Worm (Caenorhabditis elegans) whole organism, L1 larva: ENCODE measurements around the gene T23D5.8.

ENCODE experiments used
- C16A3.4 ChIP-seq: fragments of 150-350 bp; optimal IDR thresholded peaks from 2 replicates; lab custom pipeline; 2014; ENCODE audit warnings: missing biosample characterization, missing genetic modification characterization
- C34B4.2 ChIP-seq: sonication (generic microtip); optimal IDR thresholded peaks from 2 replicates; lab custom pipeline; 2017; ENCODE audit warnings: mild to moderate bottlenecking, missing genetic modification characterization, missing compliant biosample characterization
- Y116A8C.19 ChIP-seq: sonication (generic microtip); optimal IDR thresholded peaks from 2 replicates; lab custom pipeline; 2016; ENCODE audit warnings: missing compliant biosample characterization, missing genetic modification characterization, borderline replicate concordance
- aly-2 ChIP-seq: fragments of 150-350 bp; optimal IDR thresholded peaks from 2 replicates; lab custom pipeline; 2014; ENCODE audit warnings: missing biosample characterization, missing genetic modification characterization
- blmp-1 ChIP-seq: fragments of 150-350 bp; optimal IDR thresholded peaks from 2 replicates; lab custom pipeline; 2014; ENCODE audit warnings: missing biosample characterization, missing genetic modification characterization
- ceh-63 ChIP-seq: fragments of 200-800 bp; sonication (Bioruptor generic); optimal IDR thresholded peaks from 2 replicates; lab custom pipeline; 2018; ENCODE audit warnings: mild to moderate bottlenecking, missing genetic modification characterization, missing compliant biosample characterization
- ceh-82 ChIP-seq, 3 experiments: fragments of 150-350 bp in 1 of 3; sonication (generic microtip) in 2 of 3; optimal IDR thresholded peaks; 2 replicates each; lab custom pipeline; 2014 to 2017; ENCODE audit warnings: missing biosample characterization in 3 of 3, missing genetic modification characterization in 3 of 3
- ces-1 ChIP-seq: fragments of 150-350 bp; optimal IDR thresholded peaks from 2 replicates; lab custom pipeline; 2014; ENCODE audit warnings: missing biosample characterization, missing genetic modification reagents, missing genetic modification characterization
- egl-27 ChIP-seq, 2 experiments: fragments of 150-350 bp in 1 of 2; sonication (generic microtip); optimal IDR thresholded peaks; 3 replicates each; lab custom pipeline; 2017 to 2018; ENCODE audit warnings: missing biosample characterization in 2 of 2, missing genetic modification characterization in 2 of 2, missing genetic modification reagents in 2 of 2
- elt-2 ChIP-seq: sonication (generic microtip); optimal IDR thresholded peaks from 2 replicates; lab custom pipeline; 2016; ENCODE audit warnings: missing genetic modification characterization, mild to moderate bottlenecking, inconsistent platforms, missing compliant biosample characterization, missing genetic modification reagents
- fkh-4 ChIP-seq: sonication (generic microtip); optimal IDR thresholded peaks from 2 replicates; lab custom pipeline; 2016; ENCODE audit warnings: missing compliant biosample characterization, missing genetic modification characterization, borderline replicate concordance
- fkh-8 ChIP-seq: sonication (generic microtip); optimal IDR thresholded peaks from 2 replicates; lab custom pipeline; 2016; ENCODE audit warnings: mild to moderate bottlenecking, missing genetic modification characterization, missing compliant biosample characterization
- hlh-4 ChIP-seq: sonication (generic microtip); optimal IDR thresholded peaks from 2 replicates; lab custom pipeline; 2016; ENCODE audit warnings: mild to moderate bottlenecking, missing genetic modification characterization, missing compliant biosample characterization
- irx-1 ChIP-seq: sonication (generic microtip); optimal IDR thresholded peaks from 2 replicates; lab custom pipeline; 2016; ENCODE audit warnings: missing genetic modification characterization, missing compliant biosample characterization
- isw-1 ChIP-seq: fragments of 200-800 bp; sonication (Bioruptor generic); IDR thresholded peaks from 2 replicates; pipeline ENCODE4 v1.3.6; 2022; ENCODE audit warnings: missing genetic modification characterization, missing compliant biosample characterization
- lin-15B ChIP-seq: fragments of 150-350 bp; sonication (generic microtip); optimal IDR thresholded peaks from 3 replicates; lab custom pipeline; 2014; ENCODE audit warnings: missing biosample characterization, missing genetic modification characterization
- lin-35 ChIP-seq, 2 experiments: fragments of 150-350 bp; optimal IDR thresholded peaks; 2 replicates each; lab custom pipeline; 2014; ENCODE audit warnings: missing biosample characterization in 2 of 2, missing genetic modification characterization in 2 of 2, missing genetic modification reagents in 2 of 2
- lsy-2 ChIP-seq, 2 experiments: fragments of 150-350 bp; optimal IDR thresholded peaks; 2 replicates each; lab custom pipeline; 2014; ENCODE audit warnings: missing biosample characterization in 2 of 2, missing genetic modification characterization in 2 of 2
- mdl-1 ChIP-seq, 2 experiments: fragments of 150-350 bp; optimal IDR thresholded peaks; 2 replicates each; lab custom pipeline; 2014 to 2017; ENCODE audit warnings: missing biosample characterization in 2 of 2, missing genetic modification characterization in 2 of 2, inconsistent platforms in 1 of 2
- mef-2 ChIP-seq: fragments of 150-350 bp; optimal IDR thresholded peaks from 2 replicates; lab custom pipeline; 2014; ENCODE audit warnings: missing biosample characterization, missing genetic modification characterization
- nhr-11 ChIP-seq: fragments of 150-350 bp; optimal IDR thresholded peaks from 2 replicates; lab custom pipeline; 2014; ENCODE audit warnings: missing biosample characterization, missing genetic modification characterization
- nhr-19 ChIP-seq: fragments of 200-800 bp; sonication (Bioruptor generic); conservative IDR thresholded peaks from 2 replicates; pipeline ENCODE4 v1.3.6; 2022; ENCODE audit warnings: missing genetic modification characterization, missing compliant biosample characterization
- nhr-77 ChIP-seq: fragments of 150-350 bp; optimal IDR thresholded peaks from 2 replicates; lab custom pipeline; 2014; ENCODE audit warnings: missing biosample characterization, missing genetic modification characterization
- pax-3 ChIP-seq: fragments of 200-800 bp; sonication (Bioruptor generic); optimal IDR thresholded peaks from 2 replicates; lab custom pipeline; 2018; ENCODE audit warnings: mild to moderate bottlenecking, missing genetic modification characterization, moderate library complexity, missing compliant biosample characterization
- rnt-1 ChIP-seq: sonication (generic microtip); optimal IDR thresholded peaks from 2 replicates; lab custom pipeline; 2016; ENCODE audit warnings: mild to moderate bottlenecking, missing genetic modification characterization, moderate library complexity, missing compliant biosample characterization
- skn-1 ChIP-seq: fragments of 150-350 bp; optimal IDR thresholded peaks from 2 replicates; lab custom pipeline; 2014; ENCODE audit warnings: missing biosample characterization, missing genetic modification characterization
- snpc-4 ChIP-seq: fragments of 150-350 bp; optimal IDR thresholded peaks from 2 replicates; lab custom pipeline; 2014; ENCODE audit warnings: missing biosample characterization, missing genetic modification characterization
- sptf-1 ChIP-seq: fragments of 150-350 bp; optimal IDR thresholded peaks from 2 replicates; lab custom pipeline; 2014; ENCODE audit warnings: missing biosample characterization, missing genetic modification characterization
- sup-37 ChIP-seq: fragments of 200-800 bp; sonication (Bioruptor generic); optimal IDR thresholded peaks from 2 replicates; lab custom pipeline; 2018; ENCODE audit warnings: mild to moderate bottlenecking, missing genetic modification characterization, missing compliant biosample characterization
- swsn-7 ChIP-seq: sonication (generic microtip); optimal IDR thresholded peaks from 2 replicates; lab custom pipeline; 2016; ENCODE audit warnings: missing genetic modification characterization, missing compliant biosample characterization
- tlp-1 ChIP-seq: fragments of 150-350 bp; optimal IDR thresholded peaks from 2 replicates; lab custom pipeline; 2014; ENCODE audit warnings: missing biosample characterization, missing genetic modification characterization
- unc-130 ChIP-seq: fragments of 150-350 bp; optimal IDR thresholded peaks from 2 replicates; lab custom pipeline; 2017; ENCODE audit warnings: missing biosample characterization, missing genetic modification characterization, inconsistent platforms
- unc-30 ChIP-seq: sonication (generic microtip); optimal IDR thresholded peaks from 2 replicates; lab custom pipeline; 2017; ENCODE audit warnings: missing biosample characterization, missing genetic modification characterization
- unc-86 ChIP-seq: sonication (generic microtip); optimal IDR thresholded peaks from 2 replicates; lab custom pipeline; 2016; ENCODE audit warnings: missing genetic modification characterization, missing compliant biosample characterization
- unc-98 ChIP-seq: fragments of 200-800 bp; sonication (Bioruptor generic); IDR thresholded peaks from 2 replicates; pipeline ENCODE4 v1.3.6; 2022; ENCODE audit warnings: missing genetic modification characterization, missing compliant biosample characterization
- vab-15 ChIP-seq: sonication (generic microtip); optimal IDR thresholded peaks from 2 replicates; lab custom pipeline; 2017; ENCODE audit warnings: missing genotype, mild to moderate bottlenecking, missing genetic modification characterization, missing compliant biosample characterization
- zag-1 ChIP-seq: fragments of 150-350 bp; optimal IDR thresholded peaks from 2 replicates; lab custom pipeline; 2014; ENCODE audit warnings: missing biosample characterization, missing genetic modification characterization
- zip-4 ChIP-seq: fragments of 200-800 bp; sonication (Bioruptor generic); optimal IDR thresholded peaks from 2 replicates; lab custom pipeline; 2018; ENCODE audit warnings: mild to moderate bottlenecking, missing genetic modification characterization, moderate library complexity, missing compliant biosample characterization

T23D5.8 gene

ce11 chrV:15718562-15718961 is 29.7 kb downstream of the T23D5.8 start, which contains the start of gene Y6E2A.5:
Y6E2A.5 (minus strand) TSS chrV:15718662.
- no peak for TF ChIP-seq rnt-1 (tag; lab: Kevin White, UChicago)
- TF ChIP-seq blmp-1 (tag; lab: Kevin White, UChicago): no peak
- no peak for TF ChIP-seq lsy-2 (tag; optimal IDR thresholded peaks at IDR 0.05; lab: Kevin White, UChicago)
- TF ChIP-seq swsn-7 (tag; lab: Kevin White, UChicago): no peak
- no peak for TF ChIP-seq Y116A8C.19
- no peak for TF ChIP-seq sup-37 (GFP tag; lab: Kevin White, UChicago)
- TF ChIP-seq ceh-82 (tag; optimal IDR thresholded peaks at IDR 0.05; lab: Kevin White, UChicago): no peak
- TF ChIP-seq nhr-19: no peak
- no peak for TF ChIP-seq unc-86
- TF ChIP-seq lin-15B (tag; lab: Kevin White, UChicago): no peak
- no peak for TF ChIP-seq isw-1 (GFP tag; lab: Robert Waterston, UW)
- TF ChIP-seq zag-1 (tag; lab: Kevin White, UChicago): no peak
- no peak for TF ChIP-seq egl-27 (tag; optimal IDR thresholded peaks at IDR 0.05; lab: Kevin White, UChicago)
- no peak for TF ChIP-seq fkh-4 (tag; lab: Kevin White, UChicago)
- no peak for TF ChIP-seq irx-1 (tag; lab: Kevin White, UChicago)
- no peak for TF ChIP-seq C34B4.2 (tag; lab: Kevin White, UChicago)
- TF ChIP-seq unc-98: no peak
- no peak for TF ChIP-seq zip-4 (GFP tag; lab: Kevin White, UChicago)
- TF ChIP-seq ceh-63 (GFP tag; lab: Kevin White, UChicago): no peak
- no peak for TF ChIP-seq skn-1 (tag; lab: Kevin White, UChicago)

ce11 chrV:15716679-15717078 is 31.6 kb downstream of the T23D5.8 start, which contains the start of gene Y6E2A.4:
Y6E2A.4 (minus strand) TSS chrV:15716779.
- TF ChIP-seq hlh-4 (tag; lab: Kevin White, UChicago) (no peak), lin-35 (GFP tag; optimal IDR thresholded peaks at IDR 0.05; lab: Kevin White, UChicago) (no peak), lin-15B (tag; lab: Kevin White, UChicago) (no peak), C16A3.4 (tag; lab: Kevin White, UChicago) (no peak), nhr-11 (tag; lab: Kevin White, UChicago) (no peak), nhr-77 (no peak), unc-130 (tag; lab: Kevin White, UChicago) (no peak), ces-1 (GFP tag; lab: Kevin White, UChicago) (no peak), elt-2 (tag; lab: Kevin White, UChicago) (no peak), tlp-1 (tag; lab: Kevin White, UChicago) (no peak), snpc-4 (tag; lab: Kevin White, UChicago) (no peak), vab-15 (no peak)

- TF ChIP-seq fkh-8 (tag; lab: Kevin White, UChicago) (no peak), hlh-4 (tag; lab: Kevin White, UChicago) (no peak), unc-30 (tag; lab: Kevin White, UChicago) (no peak), mdl-1 (tag; optimal IDR thresholded peaks at IDR 0.05; lab: Kevin White, UChicago) (no peak), sptf-1 (no peak), pax-3 (no peak), mef-2 (tag; lab: Kevin White, UChicago) (no peak), skn-1 (tag; lab: Kevin White, UChicago) (no peak), unc-130 (tag; lab: Kevin White, UChicago) (no peak), blmp-1 (tag; lab: Kevin White, UChicago) (no peak), aly-2 (no peak)
Measured at ce11 chrV:15715636-15716035, 32.6 kb downstream of the T23D5.8 start.

- no peak for TF ChIP-seq lin-35 (GFP tag; optimal IDR thresholded peaks at IDR 0.05; lab: Kevin White, UChicago)
- TF ChIP-seq elt-2 (tag; lab: Kevin White, UChicago): peak; percentile 50
Measured at ce11 chrV:15712385-15712784, 35.9 kb downstream of the T23D5.8 start.
